Fruit fly (Drosophila melanogaster): ENCODE data around the gene bru2.
A peak's percentile ranks its signal among the peaks of the same experiment; 100 is the strongest.

bru2 gene

dm6 chr2L:12372436-12372835, 28.4 kb downstream of the bru2 start (continued):
- TF ChIP-seq CG34376 (GFP tag; optimal IDR thresholded peaks at IDR 0.05) (no peak), CG7839 (tag; optimal IDR thresholded peaks at IDR 0.05) (no peak), CG31224 (GFP tag; IDR thresholded peaks at IDR 0.05) (no peak), sqz (GFP tag; optimal IDR thresholded peaks at IDR 0.05) (no peak), CG18619 (GFP tag; optimal IDR thresholded peaks at IDR 0.05) (peak; percentile 29), jigr1 (GFP tag; IDR thresholded peaks at IDR 0.05) (no peak), Max (GFP tag; optimal IDR thresholded peaks at IDR 0.05) (no peak), CG4282 (GFP tag; optimal IDR thresholded peaks at IDR 0.05) (no peak), jing (GFP tag; optimal IDR thresholded peaks at IDR 0.05) (no peak), p53 (GFP tag; optimal IDR thresholded peaks at IDR 0.05) (no peak), Dfd (GFP tag; optimal IDR thresholded peaks at IDR 0.05) (no peak), dati (GFP tag; IDR thresholded peaks at IDR 0.05) (no peak), tx (GFP tag; optimal IDR thresholded peaks at IDR 0.05) (no peak), croc (GFP tag; conservative IDR thresholded peaks at IDR 0.05) (no peak), HmgZ (tag; optimal IDR thresholded peaks at IDR 0.05) (peak; percentile 16), Ets97D (GFP tag; optimal IDR thresholded peaks at IDR 0.05) (no peak), sens-2 (GFP tag; IDR thresholded peaks at IDR 0.05) (no peak), Side (GFP tag; optimal IDR thresholded peaks at IDR 0.05) (peak; percentile 19), mld (GFP tag; IDR thresholded peaks at IDR 0.05; ENCODE audit: partially characterized antibody) (no peak), Atf3 (GFP tag; optimal IDR thresholded peaks at IDR 0.05) (no peak), CG10543 (GFP tag; optimal IDR thresholded peaks at IDR 0.05) (peak; percentile 35), Opbp (GFP tag; IDR thresholded peaks at IDR 0.05; ENCODE audit: partially characterized antibody) (no peak), Doc3 (GFP tag; IDR thresholded peaks at IDR 0.05; ENCODE audit: partially characterized antibody) (no peak), CG6791 (GFP tag; IDR thresholded peaks at IDR 0.05; ENCODE audit: partially characterized antibody) (no peak), Oaz (GFP tag; IDR thresholded peaks at IDR 0.05) (no peak), gcm2 (GFP tag; optimal IDR thresholded peaks at IDR 0.05) (no peak), CG3065 (GFP tag; optimal IDR thresholded peaks at IDR 0.05) (no peak), CG12299 (tag; optimal IDR thresholded peaks at IDR 0.05) (peak; percentile 28), Gug (GFP tag; IDR thresholded peaks at IDR 0.05) (no peak), ab (GFP tag; optimal IDR thresholded peaks at IDR 0.05) (no peak), Sry-δ (GFP tag; optimal IDR thresholded peaks at IDR 0.05) (no peak), luna (GFP tag; optimal IDR thresholded peaks at IDR 0.05) (no peak), MBD-R2 (GFP tag; IDR thresholded peaks at IDR 0.05) (no peak), Antp (GFP tag; optimal IDR thresholded peaks at IDR 0.05) (no peak), Atf-2 (GFP tag; optimal IDR thresholded peaks at IDR 0.05) (peak; percentile 8), Rfx (GFP tag; IDR thresholded peaks at IDR 0.05) (peak; percentile 51; the same call in 1 of the 2 replicates), aop (GFP tag; IDR thresholded peaks at IDR 0.05) (no peak), Dll (GFP tag; IDR thresholded peaks at IDR 0.05; ENCODE audit: partially characterized antibody) (no peak), Dbx (GFP tag; IDR thresholded peaks at IDR 0.05) (0 out of 3 replicates have a peak, but pooled peaks have one; percentile 34), Gsc (GFP tag; IDR thresholded peaks at IDR 0.05) (no peak), CG11093 (GFP tag; IDR thresholded peaks at IDR 0.05) (no peak), CG7987 (GFP tag; optimal IDR thresholded peaks at IDR 0.05) (peak; percentile 59), CG7928 (GFP tag; optimal IDR thresholded peaks at IDR 0.05) (peak; percentile 27), Usf (GFP tag; optimal IDR thresholded peaks at IDR 0.05) (no peak), CG32772 (GFP tag; IDR thresholded peaks at IDR 0.05) (no peak), CG18476 (GFP tag; optimal IDR thresholded peaks at IDR 0.05) (no peak), CG5953 (GFP tag; IDR thresholded peaks at IDR 0.05) (no peak), vnd (GFP tag; IDR thresholded peaks at IDR 0.05; ENCODE audit: partially characterized antibody) (no peak), CG15514 (GFP tag; optimal IDR thresholded peaks at IDR 0.05) (peak; percentile 46), so (GFP tag; IDR thresholded peaks at IDR 0.05) (0 out of 3 replicates have a peak, but pooled peaks have one; percentile 22), CG2129 (GFP tag; IDR thresholded peaks at IDR 0.05; ENCODE audit: partially characterized antibody) (no peak), CG16863 (GFP tag; optimal IDR thresholded peaks at IDR 0.05) (peak; percentile 2)

Data from whole organism, embryonic.